Worm (Caenorhabditis elegans) whole organism, L4 larva: ENCODE results near the gene K08F11.1.

Source experiments
- F10B5.3 ChIP-seq: sonication (generic microtip); optimal IDR thresholded peaks from 2 replicates; lab custom pipeline; 2016; ENCODE audit warnings: mild to moderate bottlenecking, missing genetic modification characterization, missing compliant biosample characterization
- F26F4.8 ChIP-seq: fragments of 200-800 bp; sonication (Bioruptor generic); conservative IDR thresholded peaks from 2 replicates; pipeline ENCODE4 v1.3.6; 2022; ENCODE audit warnings: missing genetic modification characterization, missing compliant biosample characterization
- F49E8.2 ChIP-seq: sonication (generic microtip); optimal IDR thresholded peaks from 2 replicates; lab custom pipeline; 2016; ENCODE audit warnings: missing compliant biosample characterization, mild to moderate bottlenecking, missing genetic modification characterization, borderline replicate concordance
- T20F7.1 ChIP-seq: fragments of 200-800 bp; sonication (Bioruptor generic); optimal IDR thresholded peaks from 2 replicates; lab custom pipeline; 2018; ENCODE audit warnings: mild to moderate bottlenecking, missing genetic modification characterization, missing compliant biosample characterization
- Y105C5A.15 ChIP-seq: fragments of 200-800 bp; sonication (Bioruptor generic); IDR thresholded peaks from 2 replicates; pipeline ENCODE4 v1.3.6; 2022; ENCODE audit warnings: missing genetic modification characterization, missing compliant biosample characterization
- Y5F2A.4 ChIP-seq: fragments of 200-800 bp; sonication (Bioruptor generic); optimal IDR thresholded peaks from 2 replicates; lab custom pipeline; 2018; ENCODE audit warnings: mild to moderate bottlenecking, missing genetic modification characterization, missing compliant biosample characterization
- aha-1 ChIP-seq: fragments of 150-350 bp; peaks from one replicate; lab custom pipeline; 2014; ENCODE audit warnings: missing biosample characterization, missing genetic modification characterization
- arid-1 ChIP-seq: fragments of 200-800 bp; sonication (Bioruptor generic); conservative IDR thresholded peaks from 2 replicates; pipeline ENCODE4 v1.3.6; 2022; ENCODE audit warnings: missing genetic modification reagents, missing genetic modification characterization, missing compliant biosample characterization
- ceh-20 ChIP-seq: fragments of 200-800 bp; sonication (Bioruptor generic); IDR thresholded peaks from 2 replicates; pipeline ENCODE4 v1.3.6; 2022; ENCODE audit warnings: missing genetic modification reagents, missing genetic modification characterization, missing compliant biosample characterization
- ceh-82 ChIP-seq: sonication (generic microtip); optimal IDR thresholded peaks from 2 replicates; lab custom pipeline; 2017; ENCODE audit warnings: missing biosample characterization, missing genetic modification characterization
- ces-1 ChIP-seq: fragments of 150-350 bp; sonication (generic microtip); optimal IDR thresholded peaks from 4 replicates; lab custom pipeline; 2014; ENCODE audit warnings: missing biosample characterization, missing genetic modification reagents, missing genetic modification characterization
- cey-2 ChIP-seq: sonication (generic microtip); optimal IDR thresholded peaks from 3 replicates; lab custom pipeline; 2017; ENCODE audit warnings: missing genetic modification characterization, mild to moderate bottlenecking, missing compliant biosample characterization, antibody characterized with exemption, borderline replicate concordance; ENCODE audit not compliant: insufficient read depth
- ctbp-1 ChIP-seq: fragments of 200-800 bp; sonication (Bioruptor generic); IDR thresholded peaks from 2 replicates; pipeline ENCODE4 v1.3.6; 2022; ENCODE audit warnings: missing genetic modification reagents, missing genetic modification characterization, missing compliant biosample characterization
- daf-12 ChIP-seq: fragments of 150-350 bp; optimal IDR thresholded peaks from 2 replicates; lab custom pipeline; 2014; ENCODE audit warnings: missing biosample characterization, missing genetic modification reagents, missing genetic modification characterization
- daf-19 ChIP-seq: fragments of 200-800 bp; sonication (Bioruptor generic); conservative IDR thresholded peaks from 2 replicates; pipeline ENCODE4 v1.3.6; 2022; ENCODE audit warnings: missing genetic modification characterization, missing compliant biosample characterization
- dpl-1 ChIP-seq: fragments of 150-350 bp; optimal IDR thresholded peaks from 2 replicates; lab custom pipeline; 2014; ENCODE audit warnings: missing biosample characterization, missing genetic modification reagents, missing genetic modification characterization
- egl-27 ChIP-seq: sonication (generic microtip); optimal IDR thresholded peaks from 3 replicates; lab custom pipeline; 2017; ENCODE audit warnings: missing biosample characterization, missing genetic modification reagents, missing genetic modification characterization
- fos-1 ChIP-seq: fragments of 150-350 bp; optimal IDR thresholded peaks from 2 replicates; lab custom pipeline; 2014; ENCODE audit warnings: missing biosample characterization, missing genetic modification characterization
- gei-8 ChIP-seq: fragments of 200-800 bp; sonication (Bioruptor generic); optimal IDR thresholded peaks from 2 replicates; lab custom pipeline; 2018; ENCODE audit warnings: mild to moderate bottlenecking, missing genetic modification characterization, missing compliant biosample characterization
- hif-1 ChIP-seq, 2 experiments: sonication (generic microtip); optimal IDR thresholded peaks; 2 replicates each; lab custom pipeline; 2016 to 2017; ENCODE audit warnings: missing compliant biosample characterization in 2 of 2, missing genetic modification characterization in 2 of 2, missing genetic modification reagents in 2 of 2, missing genotype in 2 of 2, mild to moderate bottlenecking in 1 of 2
- hlh-11 ChIP-seq: fragments of 200-800 bp; sonication (Bioruptor generic); optimal IDR thresholded peaks from 2 replicates; lab custom pipeline; 2018; ENCODE audit warnings: mild to moderate bottlenecking, missing genetic modification characterization, missing compliant biosample characterization
- hlh-30 ChIP-seq: sonication (generic microtip); optimal IDR thresholded peaks from 2 replicates; lab custom pipeline; 2017; ENCODE audit warnings: antibody characterized with exemption, mild to moderate bottlenecking, missing genetic modification characterization, missing compliant biosample characterization; ENCODE audit not compliant: insufficient read depth
- jun-1 ChIP-seq: fragments of 150-350 bp; optimal IDR thresholded peaks from 2 replicates; lab custom pipeline; 2014; ENCODE audit warnings: missing biosample characterization, missing genetic modification reagents, missing genetic modification characterization
- lin-1 ChIP-seq: fragments of 200-800 bp; sonication (Bioruptor generic); IDR thresholded peaks from 2 replicates; pipeline ENCODE4 v1.3.6; 2022; ENCODE audit warnings: missing genetic modification reagents, missing genetic modification characterization, missing compliant biosample characterization
- lin-13 ChIP-seq: fragments of 150-350 bp; optimal IDR thresholded peaks from 2 replicates; lab custom pipeline; 2014; ENCODE audit warnings: missing biosample characterization, missing genetic modification reagents, missing genetic modification characterization
- lin-38 ChIP-seq: fragments of 200-800 bp; sonication (Bioruptor generic); IDR thresholded peaks from 2 replicates; pipeline ENCODE4 v1.3.6; 2022; ENCODE audit warnings: missing genetic modification reagents, missing genetic modification characterization, missing compliant biosample characterization
- lir-3 ChIP-seq: sonication (generic microtip); optimal IDR thresholded peaks from 2 replicates; lab custom pipeline; 2016; ENCODE audit warnings: mild to moderate bottlenecking, missing genetic modification characterization, missing compliant biosample characterization
- lsy-2 ChIP-seq, 2 experiments: fragments of 150-350 bp in 1 of 2; sonication (generic microtip) in 1 of 2; optimal IDR thresholded peaks; 2 replicates each; lab custom pipeline; 2014 to 2017; ENCODE audit warnings: missing biosample characterization in 2 of 2, missing genetic modification characterization in 2 of 2
- madf-5 ChIP-seq, 2 experiments: fragments of 200-800 bp; sonication (Bioruptor generic); IDR thresholded peaks; 2 replicates each; pipeline ENCODE4 v1.3.6; 2022; ENCODE audit warnings: missing compliant biosample characterization in 2 of 2, missing genetic modification characterization in 2 of 2
- mes-2 ChIP-seq: sonication (generic microtip); optimal IDR thresholded peaks from 2 replicates; lab custom pipeline; 2016; ENCODE audit warnings: missing genotype, mild to moderate bottlenecking, missing genetic modification characterization, missing compliant biosample characterization; ENCODE audit not compliant: poor library complexity, severe bottlenecking
- mxl-2 ChIP-seq: fragments of 200-800 bp; sonication (Bioruptor generic); conservative IDR thresholded peaks from 2 replicates; pipeline ENCODE4 v1.3.6; 2022; ENCODE audit warnings: missing genetic modification reagents, missing genetic modification characterization, missing compliant biosample characterization
- mxl-3 ChIP-seq: fragments of 200-800 bp; sonication (Bioruptor generic); optimal IDR thresholded peaks from 2 replicates; lab custom pipeline; 2018; ENCODE audit warnings: mild to moderate bottlenecking, missing genetic modification characterization, missing compliant biosample characterization
- nhr-237 ChIP-seq: sonication (generic microtip); optimal IDR thresholded peaks from 2 replicates; lab custom pipeline; 2017; ENCODE audit warnings: missing biosample characterization, missing genetic modification characterization
- nhr-25 ChIP-seq: sonication (generic microtip); optimal IDR thresholded peaks from 2 replicates; lab custom pipeline; 2017; ENCODE audit warnings: missing genetic modification characterization, mild to moderate bottlenecking, missing compliant biosample characterization, antibody characterized with exemption, moderate library complexity, borderline replicate concordance; ENCODE audit not compliant: insufficient read depth
- nhr-28 ChIP-seq: fragments of 150-350 bp; optimal IDR thresholded peaks from 2 replicates; lab custom pipeline; 2014; ENCODE audit warnings: missing biosample characterization, missing genetic modification characterization
- nhr-6 ChIP-seq: fragments of 150-350 bp; optimal IDR thresholded peaks from 2 replicates; lab custom pipeline; 2014; ENCODE audit warnings: missing biosample characterization, missing genetic modification characterization
- nhr-76 ChIP-seq: fragments of 150-350 bp; optimal IDR thresholded peaks from 2 replicates; lab custom pipeline; 2014; ENCODE audit warnings: missing biosample characterization, missing genetic modification characterization
- nhr-77 ChIP-seq: fragments of 150-350 bp; optimal IDR thresholded peaks from 2 replicates; lab custom pipeline; 2014; ENCODE audit warnings: missing biosample characterization, missing genetic modification characterization
- pha-4 ChIP-seq, 2 experiments: fragments of 150-350 bp in 1 of 2; fragments of 200-800 bp in 1 of 2; sonication (Bioruptor generic) in 1 of 2; IDR thresholded peaks in 1 of 2; optimal IDR thresholded peaks in 1 of 2; 2 replicates each; pipeline versions ENCODE4 v1.3.6 to Lab custom; 2014 to 2022; ENCODE audit warnings: missing genetic modification characterization in 2 of 2, missing genetic modification reagents in 2 of 2, missing biosample characterization in 1 of 2, missing compliant biosample characterization in 1 of 2
- php-3 ChIP-seq: fragments of 200-800 bp; sonication (Bioruptor generic); IDR thresholded peaks from 2 replicates; pipeline ENCODE4 v1.3.6; 2022; ENCODE audit warnings: missing genetic modification reagents, missing genetic modification characterization, missing compliant biosample characterization
- rbr-2 ChIP-seq: sonication (generic microtip); optimal IDR thresholded peaks from 2 replicates; lab custom pipeline; 2016; ENCODE audit warnings: missing genotype, missing genetic modification characterization, missing compliant biosample characterization
- saeg-2 ChIP-seq: fragments of 200-800 bp; sonication (Bioruptor generic); IDR thresholded peaks from 2 replicates; pipeline ENCODE4 v1.3.6; 2022; ENCODE audit warnings: missing genetic modification reagents, missing genetic modification characterization, missing compliant biosample characterization
- spr-1 ChIP-seq: sonication (generic microtip); optimal IDR thresholded peaks from 2 replicates; lab custom pipeline; 2016; ENCODE audit warnings: mild to moderate bottlenecking, missing genetic modification characterization, missing compliant biosample characterization
- spr-3 ChIP-seq: fragments of 200-800 bp; sonication (Bioruptor generic); optimal IDR thresholded peaks from 2 replicates; lab custom pipeline; 2018; ENCODE audit warnings: mild to moderate bottlenecking, missing genetic modification characterization, missing compliant biosample characterization
- tag-97 ChIP-seq: fragments of 200-800 bp; sonication (Bioruptor generic); IDR thresholded peaks from 2 replicates; pipeline ENCODE4 v1.3.6; 2022; ENCODE audit warnings: missing genetic modification characterization, missing compliant biosample characterization
- tra-1 ChIP-seq: fragments of 200-800 bp; sonication (Bioruptor generic); IDR thresholded peaks from 2 replicates; pipeline ENCODE4 v1.3.6; 2022; ENCODE audit warnings: missing genetic modification reagents, missing genetic modification characterization, missing compliant biosample characterization
- unc-130 ChIP-seq: sonication (generic microtip); optimal IDR thresholded peaks from 2 replicates; lab custom pipeline; 2016; ENCODE audit warnings: missing genetic modification reagents, missing genetic modification characterization, missing compliant biosample characterization
- zag-1 ChIP-seq: fragments of 150-350 bp; optimal IDR thresholded peaks from 2 replicates; lab custom pipeline; 2014; ENCODE audit warnings: missing biosample characterization, missing genetic modification characterization
- zfp-3 ChIP-seq: fragments of 200-800 bp; sonication (Bioruptor generic); conservative IDR thresholded peaks from 2 replicates; pipeline ENCODE4 v1.3.6; 2022; ENCODE audit warnings: missing genetic modification reagents, missing genetic modification characterization, missing compliant biosample characterization
- zip-11 ChIP-seq: fragments of 200-800 bp; sonication (Bioruptor generic); IDR thresholded peaks from 2 replicates; pipeline ENCODE4 v1.3.6; 2022; ENCODE audit warnings: missing genetic modification characterization, missing compliant biosample characterization

K08F11.1 gene

DNA sequence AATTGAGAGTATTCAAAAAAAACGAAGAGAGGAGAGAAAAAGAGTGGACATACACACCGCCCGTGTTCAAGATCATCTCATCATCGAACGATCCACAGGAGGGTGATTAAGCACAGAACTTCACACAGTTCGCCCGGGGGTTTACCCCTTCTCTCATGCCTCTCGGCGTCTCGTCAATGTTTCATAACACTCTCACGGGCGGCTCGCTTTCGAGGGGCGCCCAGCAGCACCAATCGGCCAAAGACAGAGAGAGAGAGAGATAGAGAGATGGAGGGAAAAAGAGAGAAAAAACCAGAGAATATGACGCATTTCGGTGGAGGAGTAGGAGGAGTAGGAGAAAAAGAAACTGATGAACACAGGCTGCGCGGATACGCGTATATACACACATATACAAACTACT is 19.5 kb upstream of the K08F11.1 start (continued):
- TF ChIP-seq lsy-2 (tag; optimal IDR thresholded peaks at IDR 0.05; lab: Kevin White, UChicago) (peak; percentile 47 to 77), ces-1 (GFP tag; lab: Kevin White, UChicago) (no peak), php-3 (GFP tag; lab: Robert Waterston, UW) (no peak), Y5F2A.4 (GFP tag; lab: Kevin White, UChicago) (no peak), aha-1 (tag; lab: Kevin White, UChicago) (no peak), F26F4.8 (GFP tag; lab: Robert Waterston, UW) (no peak), cey-2 (tag; lab: Kevin White, UChicago) (no peak), gei-8 (GFP tag; lab: Kevin White, UChicago) (no peak), hlh-30 (tag; lab: Kevin White, UChicago) (peak; percentile 48), zag-1 (tag; lab: Kevin White, UChicago) (no peak), daf-12 (tag; lab: Kevin White, UChicago) (no peak), daf-19 (no peak), T20F7.1 (GFP tag; lab: Kevin White, UChicago) (no peak), jun-1 (tag; lab: Kevin White, UChicago) (no peak), tra-1 (no peak), rbr-2 (tag; lab: Kevin White, UChicago) (peak; percentile 56), lin-13 (peak; percentile 68), saeg-2 (GFP tag; lab: Robert Waterston, UW) (no peak), hlh-11 (peak; percentile 90), Y105C5A.15 (GFP tag; lab: Robert Waterston, UW) (no peak), F10B5.3 (tag; lab: Kevin White, UChicago) (no peak), spr-3 (GFP tag; lab: Kevin White, UChicago) (no peak), mes-2 (peak; percentile 77), zfp-3 (GFP tag; lab: Robert Waterston, UW) (no peak), pha-4 (GFP tag; IDR thresholded peaks at IDR 0.05; lab: Robert Waterston, UW) (0 out of 2 replicates have a peak, but pooled peaks have one; percentile 15), pha-4 (tag; optimal IDR thresholded peaks at IDR 0.05; lab: Kevin White, UChicago) (no peak), spr-1 (tag; lab: Kevin White, UChicago) (no peak), nhr-77 (tag; lab: Kevin White, UChicago) (peak; percentile 43), nhr-76 (tag; lab: Kevin White, UChicago) (no peak), ceh-20 (peak; percentile 17; the same call in 1 of the 2 replicates), tag-97 (no peak), nhr-237 (tag; lab: Kevin White, UChicago) (no peak), hif-1 (tag; optimal IDR thresholded peaks at IDR 0.05; lab: Kevin White, UChicago) (peak in 1 of 2 experiments; percentile 42), dpl-1 (peak; percentile 22), F49E8.2 (tag; lab: Kevin White, UChicago) (no peak), mxl-2 (GFP tag; lab: Robert Waterston, UW) (no peak), mxl-3 (peak; percentile 90), ctbp-1 (peak; percentile 62; the same call in 1 of the 2 replicates), lin-1 (peak; percentile 61), nhr-25 (tag; lab: Kevin White, UChicago) (peak; percentile 42), unc-130 (no peak), nhr-28 (tag; lab: Kevin White, UChicago) (peak; percentile 86), ceh-82 (no peak), egl-27 (no peak), lir-3 (no peak), nhr-6 (tag; lab: Kevin White, UChicago) (peak; percentile 50), madf-5 (GFP tag; IDR thresholded peaks at IDR 0.05; lab: Robert Waterston, UW) (no peak), arid-1 (GFP tag; lab: Robert Waterston, UW) (peak; percentile 43; the same call in 1 of the 2 replicates), zip-11 (GFP tag; lab: Robert Waterston, UW) (no peak), lin-38 (GFP tag; lab: Robert Waterston, UW) (peak; percentile 67), fos-1 (no peak)
